Worm (Caenorhabditis elegans) whole organism, L3 larva: ENCODE data around the gene ZK1240.6.

ENCODE experiments used
- R02D3.7 ChIP-seq: fragments of 150-350 bp; optimal IDR thresholded peaks from 2 replicates; lab custom pipeline; 2014; ENCODE audit warnings: missing biosample characterization, missing genetic modification characterization
- ZK546.5 ChIP-seq: sonication (generic microtip); optimal IDR thresholded peaks from 2 replicates; lab custom pipeline; 2017; ENCODE audit warnings: missing biosample characterization, missing genetic modification characterization
- aly-2 ChIP-seq: fragments of 150-350 bp; optimal IDR thresholded peaks from 2 replicates; lab custom pipeline; 2014; ENCODE audit warnings: missing biosample characterization, missing genetic modification characterization
- ama-1 ChIP-seq: fragments of 150-350 bp; optimal IDR thresholded peaks from 2 replicates; lab custom pipeline; 2018
- ceh-28 ChIP-seq: fragments of 150-350 bp; optimal IDR thresholded peaks from 2 replicates; lab custom pipeline; 2014; ENCODE audit warnings: missing biosample characterization, missing genetic modification reagents, missing genetic modification characterization
- ceh-9 ChIP-seq: sonication (generic microtip); optimal IDR thresholded peaks from 2 replicates; lab custom pipeline; 2018; ENCODE audit warnings: missing biosample characterization, missing genetic modification characterization
- daf-12 ChIP-seq: fragments of 150-350 bp; optimal IDR thresholded peaks from 2 replicates; lab custom pipeline; 2014; ENCODE audit warnings: missing biosample characterization, missing genetic modification reagents, missing genetic modification characterization
- egl-27 ChIP-seq: sonication (generic microtip); optimal IDR thresholded peaks from 4 replicates; lab custom pipeline; 2017; ENCODE audit warnings: missing biosample characterization, missing genetic modification reagents, missing genetic modification characterization
- elt-1 ChIP-seq: fragments of 150-350 bp; optimal IDR thresholded peaks from 2 replicates; lab custom pipeline; 2014; ENCODE audit warnings: missing biosample characterization, missing genetic modification characterization
- elt-2 ChIP-seq: sonication (generic microtip); optimal IDR thresholded peaks from 2 replicates; lab custom pipeline; 2016; ENCODE audit warnings: missing genetic modification reagents, mild to moderate bottlenecking, missing genetic modification characterization, missing compliant biosample characterization
- elt-3 ChIP-seq, 3 experiments: fragments of 150-350 bp in 1 of 3; sonication (generic microtip) in 2 of 3; optimal IDR thresholded peaks; 2 replicates in 2 of 3; 4 replicates in 1 of 3; lab custom pipeline; 2014 to 2017; ENCODE audit warnings: missing biosample characterization in 3 of 3, missing genetic modification characterization in 3 of 3
- eor-1 ChIP-seq, 2 experiments: fragments of 150-350 bp; optimal IDR thresholded peaks; 2 replicates each; lab custom pipeline; 2014 to 2018; ENCODE audit warnings: missing biosample characterization in 2 of 2, missing genetic modification characterization in 2 of 2
- fkh-10 ChIP-seq: sonication (generic microtip); optimal IDR thresholded peaks from 2 replicates; lab custom pipeline; 2017; ENCODE audit warnings: missing biosample characterization, missing genetic modification reagents, missing genetic modification characterization
- fkh-2 ChIP-seq: fragments of 150-350 bp; optimal IDR thresholded peaks from 2 replicates; lab custom pipeline; 2014; ENCODE audit warnings: missing biosample characterization, missing genetic modification reagents, missing genetic modification characterization
- fos-1 ChIP-seq: fragments of 150-350 bp; optimal IDR thresholded peaks from 2 replicates; lab custom pipeline; 2014; ENCODE audit warnings: missing biosample characterization, missing genetic modification characterization
- hmg-11 ChIP-seq: sonication (generic microtip); optimal IDR thresholded peaks from 2 replicates; lab custom pipeline; 2016; ENCODE audit warnings: missing genetic modification characterization, missing compliant biosample characterization
- jun-1 ChIP-seq: fragments of 150-350 bp; optimal IDR thresholded peaks from 2 replicates; lab custom pipeline; 2014; ENCODE audit warnings: missing biosample characterization, missing genetic modification reagents, missing genetic modification characterization
- lin-15B ChIP-seq: fragments of 150-350 bp; optimal IDR thresholded peaks from 2 replicates; lab custom pipeline; 2014; ENCODE audit warnings: missing biosample characterization, missing genetic modification characterization
- lin-39 ChIP-seq: fragments of 150-350 bp; optimal IDR thresholded peaks from 2 replicates; lab custom pipeline; 2018; ENCODE audit warnings: missing biosample characterization, missing genetic modification reagents, missing genetic modification characterization
- lsy-12 ChIP-seq: sonication (generic microtip); optimal IDR thresholded peaks from 2 replicates; lab custom pipeline; 2016; ENCODE audit warnings: mild to moderate bottlenecking, missing genetic modification characterization, missing compliant biosample characterization
- mdl-1 ChIP-seq: fragments of 150-350 bp; optimal IDR thresholded peaks from 2 replicates; lab custom pipeline; 2014; ENCODE audit warnings: missing biosample characterization, missing genetic modification characterization
- nhr-11 ChIP-seq: fragments of 150-350 bp; optimal IDR thresholded peaks from 2 replicates; lab custom pipeline; 2014; ENCODE audit warnings: missing biosample characterization, missing genetic modification characterization
- nhr-12 ChIP-seq: fragments of 150-350 bp; optimal IDR thresholded peaks from 2 replicates; lab custom pipeline; 2014; ENCODE audit warnings: missing biosample characterization, missing genetic modification characterization
- nhr-23 ChIP-seq: fragments of 150-350 bp; optimal IDR thresholded peaks from 2 replicates; lab custom pipeline; 2014; ENCODE audit warnings: missing biosample characterization, missing genetic modification reagents, missing genetic modification characterization
- nhr-237 ChIP-seq: fragments of 150-350 bp; optimal IDR thresholded peaks from 2 replicates; lab custom pipeline; 2014; ENCODE audit warnings: missing biosample characterization, missing genetic modification characterization
- nhr-25 ChIP-seq: sonication (generic microtip); optimal IDR thresholded peaks from 2 replicates; lab custom pipeline; 2017; ENCODE audit warnings: missing biosample characterization, missing genetic modification characterization
- nhr-43 ChIP-seq: sonication (generic microtip); optimal IDR thresholded peaks from 2 replicates; lab custom pipeline; 2016; ENCODE audit warnings: mild to moderate bottlenecking, missing genetic modification characterization, missing compliant biosample characterization; ENCODE audit not compliant: poor library complexity, severe bottlenecking
- nhr-76 ChIP-seq: fragments of 150-350 bp; sonication (generic microtip); optimal IDR thresholded peaks from 5 replicates; lab custom pipeline; 2014; ENCODE audit warnings: missing biosample characterization, missing genetic modification characterization
- nhr-77 ChIP-seq: fragments of 150-350 bp; optimal IDR thresholded peaks from 2 replicates; lab custom pipeline; 2014; ENCODE audit warnings: missing biosample characterization, missing genetic modification characterization
- sea-2 ChIP-seq: fragments of 150-350 bp; sonication (generic microtip); optimal IDR thresholded peaks from 4 replicates; lab custom pipeline; 2014; ENCODE audit warnings: missing biosample characterization, missing genetic modification reagents, missing genetic modification characterization
- skn-1 ChIP-seq: fragments of 150-350 bp; optimal IDR thresholded peaks from 2 replicates; lab custom pipeline; 2014; ENCODE audit warnings: missing biosample characterization, missing genetic modification characterization
- snpc-4 ChIP-seq: fragments of 150-350 bp; optimal IDR thresholded peaks from 2 replicates; lab custom pipeline; 2014; ENCODE audit warnings: missing biosample characterization, missing genetic modification characterization
- unc-62 ChIP-seq: fragments of 150-350 bp; sonication (generic microtip); optimal IDR thresholded peaks from 4 replicates; lab custom pipeline; 2014; ENCODE audit warnings: missing biosample characterization, missing genetic modification reagents, missing genetic modification characterization
- ztf-11 ChIP-seq: fragments of 150-350 bp; optimal IDR thresholded peaks from 2 replicates; lab custom pipeline; 2014; ENCODE audit warnings: missing biosample characterization, missing genetic modification characterization
- ztf-4 ChIP-seq: fragments of 150-350 bp; optimal IDR thresholded peaks from 2 replicates; lab custom pipeline; 2014; ENCODE audit warnings: missing biosample characterization, missing genetic modification characterization

ZK1240.6 gene

DNA sequence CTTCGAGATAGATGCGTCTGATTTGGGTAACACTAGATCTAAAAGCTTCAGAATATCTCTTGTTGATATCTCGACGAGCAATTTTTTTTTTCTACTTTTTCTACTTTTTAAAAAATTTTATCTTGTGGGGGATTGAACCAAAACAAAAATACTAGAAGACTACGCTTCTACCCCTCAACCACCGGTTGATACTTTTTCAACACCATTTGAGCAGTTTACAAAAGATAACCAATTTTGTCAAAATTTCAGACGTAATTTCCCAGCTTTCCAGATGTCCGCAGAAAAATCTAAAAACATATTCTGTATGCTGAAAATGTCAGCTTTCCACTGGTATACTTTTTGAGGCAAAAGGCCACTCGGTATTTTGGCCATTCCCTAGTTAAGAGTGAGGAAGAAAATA, 18.1 kb downstream of the ZK1240.6 start:
- no peak for TF ChIP-seq ama-1 (lab: Kevin White, UChicago)
- TF ChIP-seq aly-2 (tag; lab: Kevin White, UChicago): no peak
- no peak for TF ChIP-seq snpc-4 (tag; lab: Kevin White, UChicago)
- TF ChIP-seq egl-27 (tag; lab: Kevin White, UChicago): no peak
- no peak for TF ChIP-seq nhr-25
- TF ChIP-seq elt-1 (tag; lab: Kevin White, UChicago): no peak
- no peak for TF ChIP-seq skn-1 (tag; lab: Kevin White, UChicago)
- TF ChIP-seq nhr-11 (tag; lab: Kevin White, UChicago): no peak
- TF ChIP-seq jun-1 (tag; lab: Kevin White, UChicago): no peak
- TF ChIP-seq lin-39 (tag; lab: Kevin White, UChicago): no peak
- no peak for TF ChIP-seq hmg-11 (tag; lab: Kevin White, UChicago)
- no peak for TF ChIP-seq ceh-9 (tag; lab: Kevin White, UChicago)
- no peak for TF ChIP-seq fkh-10
- no peak for TF ChIP-seq sea-2 (GFP tag; lab: Kevin White, UChicago)

DNA sequence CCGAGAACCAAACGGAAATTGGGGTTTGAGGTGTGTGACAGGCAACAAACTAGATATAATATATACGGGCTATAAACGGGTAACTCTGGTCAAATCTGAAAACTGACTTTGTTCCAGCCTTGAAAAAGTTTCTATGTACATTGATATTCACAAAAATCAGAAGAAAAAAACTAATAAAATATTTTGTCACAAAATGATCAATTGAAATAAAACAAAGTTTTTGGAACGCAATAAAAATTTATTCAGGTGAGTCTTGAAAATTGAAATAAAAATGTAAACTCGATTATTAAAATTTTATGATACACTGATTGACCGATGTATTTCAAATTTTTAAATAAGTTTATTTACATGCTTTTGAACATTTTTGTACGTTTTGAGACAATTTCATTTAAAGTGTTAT, 20.4 kb downstream of the ZK1240.6 start, which contains the start of gene B0281.6:
Gene B0281.6 (minus strand): TSS at position 101 of the 400 bp plus-strand sequence.
- TF ChIP-seq ZK546.5 (tag; lab: Kevin White, UChicago) (no peak), nhr-11 (tag; lab: Kevin White, UChicago) (no peak), mdl-1 (tag; lab: Kevin White, UChicago) (no peak), nhr-237 (no peak), ceh-28 (no peak), unc-62 (GFP tag; lab: Kevin White, UChicago) (no peak), ztf-11 (tag; lab: Kevin White, UChicago) (no peak), egl-27 (tag; lab: Kevin White, UChicago) (no peak), R02D3.7 (tag; lab: Kevin White, UChicago) (no peak), daf-12 (tag; lab: Kevin White, UChicago) (no peak), nhr-12 (tag; lab: Kevin White, UChicago) (no peak), elt-2 (tag; lab: Kevin White, UChicago) (no peak), eor-1 (tag; optimal IDR thresholded peaks at IDR 0.05; lab: Kevin White, UChicago) (no peak), fos-1 (tag; lab: Kevin White, UChicago) (no peak)

DNA sequence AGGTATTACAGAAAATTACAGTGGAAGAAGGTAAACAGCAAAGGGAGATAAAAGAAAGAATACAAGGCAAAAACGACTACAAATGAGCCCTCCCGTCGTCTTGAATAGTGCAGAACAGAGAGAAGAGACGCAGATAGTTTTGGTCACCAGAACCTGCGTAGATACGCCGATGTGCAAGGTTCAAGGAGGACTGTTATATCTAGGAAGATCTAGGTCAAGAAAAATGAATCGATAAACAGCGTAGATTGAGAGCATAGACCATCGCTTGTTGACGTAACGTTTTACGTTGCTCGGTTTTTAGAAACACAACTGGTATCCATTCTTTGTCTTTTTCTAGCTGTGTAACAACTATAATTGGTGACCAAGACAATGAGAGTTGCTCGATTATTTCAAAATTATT, 21.8 kb downstream of the ZK1240.6 start, which contains the start of gene B0281.5:
Gene B0281.5 (minus strand): TSS at position 101 of the 400 bp plus-strand sequence.
- TF ChIP-seq mdl-1 (tag; lab: Kevin White, UChicago) (no peak), fos-1 (tag; lab: Kevin White, UChicago) (no peak), skn-1 (tag; lab: Kevin White, UChicago) (no peak), lin-39 (tag; lab: Kevin White, UChicago) (no peak), ztf-4 (no peak), nhr-237 (no peak), nhr-43 (tag; lab: Kevin White, UChicago) (no peak), lsy-12 (tag; lab: Kevin White, UChicago) (no peak), nhr-77 (tag; lab: Kevin White, UChicago) (no peak), jun-1 (tag; lab: Kevin White, UChicago) (no peak), nhr-23 (no peak), elt-3 (tag; optimal IDR thresholded peaks at IDR 0.05; lab: Kevin White, UChicago) (no peak), lin-15B (tag; lab: Kevin White, UChicago) (no peak)

DNA sequence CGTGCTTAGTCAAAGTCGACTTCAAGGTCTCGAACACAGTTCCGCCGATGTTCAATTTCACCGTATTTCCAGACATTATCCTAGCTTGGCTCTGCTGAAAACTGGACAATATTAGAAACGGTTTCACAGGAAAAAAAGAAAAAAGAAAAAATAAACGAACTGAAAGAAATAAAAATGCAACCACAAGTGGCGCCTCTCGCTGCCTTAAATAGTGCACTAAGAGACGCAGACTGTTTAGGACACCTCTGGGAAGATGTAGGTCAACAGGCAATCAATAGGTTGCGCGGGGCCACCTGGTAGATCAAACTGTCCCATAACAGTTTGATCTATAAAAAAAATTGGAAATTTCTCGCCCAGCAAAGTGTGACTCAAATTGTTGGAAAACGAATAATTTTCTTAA, 24.0 kb downstream of the ZK1240.6 start, which contains the start of gene B0281.4:
Gene B0281.4 (minus strand): TSS at position 101 of the 400 bp plus-strand sequence.
- TF ChIP-seq fkh-2 (tag; lab: Kevin White, UChicago) (no peak), ZK546.5 (tag; lab: Kevin White, UChicago) (no peak), nhr-76 (tag; lab: Kevin White, UChicago) (no peak), elt-1 (tag; lab: Kevin White, UChicago) (no peak), sea-2 (GFP tag; lab: Kevin White, UChicago) (no peak), jun-1 (tag; lab: Kevin White, UChicago) (no peak), egl-27 (tag; lab: Kevin White, UChicago) (no peak), nhr-25 (no peak), aly-2 (tag; lab: Kevin White, UChicago) (no peak)
